Fruit fly (Drosophila melanogaster): ENCODE data around the gene CG42688.
A peak's percentile ranks its signal among the peaks of the same experiment; 100 is the strongest.

Gene CG42688

dm6 chr2L:19229059-19229458, 46.4 kb upstream of the CG42688 start (continued):
- TF ChIP-seq dmrt11E (tag; optimal IDR thresholded peaks at IDR 0.05) (peak; percentile 38), CG11247 (GFP tag; IDR thresholded peaks at IDR 0.05) (no peak), Lpt (GFP tag; optimal IDR thresholded peaks at IDR 0.05) (no peak), chif (GFP tag; optimal IDR thresholded peaks at IDR 0.05) (peak in 1 of 2 experiments; percentile 17), CG3281 (GFP tag; optimal IDR thresholded peaks at IDR 0.05) (no peak), CG12219 (GFP tag; optimal IDR thresholded peaks at IDR 0.05) (no peak), CG9727 (GFP tag; optimal IDR thresholded peaks at IDR 0.05) (peak; percentile 24), CG3407 (GFP tag; optimal IDR thresholded peaks at IDR 0.05) (no peak), gcm (GFP tag; optimal IDR thresholded peaks at IDR 0.05) (peak; percentile 15), E2f2 (GFP tag; IDR thresholded peaks at IDR 0.05) (no peak), dati (GFP tag; IDR thresholded peaks at IDR 0.05) (no peak), prd (optimal IDR thresholded peaks at IDR 0.05) (no peak), prd (GFP tag; IDR thresholded peaks at IDR 0.05) (peak; percentile 49; the same call in 2 of the 3 replicates), CG2712 (tag; optimal IDR thresholded peaks at IDR 0.05) (peak; percentile 24), Drgx (GFP tag; IDR thresholded peaks at IDR 0.05) (0 out of 2 replicates have a peak, but pooled peaks have one; percentile 11), CG11723 (GFP tag; optimal IDR thresholded peaks at IDR 0.05) (no peak), CG13624 (GFP tag; optimal IDR thresholded peaks at IDR 0.05) (no peak), ab (GFP tag; optimal IDR thresholded peaks at IDR 0.05) (no peak), CG15696 (tag; optimal IDR thresholded peaks at IDR 0.05) (peak; percentile 4), twi (tag; optimal IDR thresholded peaks at IDR 0.05) (no peak), mam (GFP tag; optimal IDR thresholded peaks at IDR 0.05) (no peak), Ets65A (GFP tag) (peak; percentile 84), zen2 (GFP tag; IDR thresholded peaks at IDR 0.05; ENCODE audit: partially characterized antibody) (no peak), run (tag; optimal IDR thresholded peaks at IDR 0.05) (no peak), Hand (GFP tag; optimal IDR thresholded peaks at IDR 0.05) (no peak), CG12942 (GFP tag; optimal IDR thresholded peaks at IDR 0.05) (no peak), CG12155 (GFP tag; optimal IDR thresholded peaks at IDR 0.05) (no peak), CG18262 (tag; optimal IDR thresholded peaks at IDR 0.05) (peak; percentile 24), Antp (GFP tag; optimal IDR thresholded peaks at IDR 0.05) (no peak), CG7556 (GFP tag; optimal IDR thresholded peaks at IDR 0.05) (peak; percentile 11), sqz (GFP tag; optimal IDR thresholded peaks at IDR 0.05) (no peak), CG43689 (GFP tag; IDR thresholded peaks at IDR 0.05) (no peak), CG13894 (tag; optimal IDR thresholded peaks at IDR 0.05) (no peak), CG12391 (tag; optimal IDR thresholded peaks at IDR 0.05) (peak; percentile 18), p53 (GFP tag; optimal IDR thresholded peaks at IDR 0.05) (no peak)

DNA sequence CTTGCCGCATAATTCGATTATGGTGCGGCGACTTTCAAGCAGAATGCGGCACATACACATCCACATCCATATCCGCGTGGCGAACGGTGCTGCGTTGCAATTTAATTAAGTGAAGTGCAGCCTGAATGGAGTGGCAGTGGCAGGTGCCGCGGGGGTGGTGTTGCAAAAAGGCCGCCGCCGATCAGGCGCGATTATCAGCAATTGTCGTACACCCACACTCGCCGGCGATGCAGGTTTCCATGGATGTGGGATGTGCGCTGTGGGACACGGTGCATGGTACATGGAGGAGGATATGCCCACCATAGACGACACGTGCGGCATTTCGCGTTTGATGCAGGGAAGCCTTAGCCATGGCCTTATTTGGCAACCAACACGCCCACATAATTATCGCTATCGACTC, 45.0 kb upstream of the CG42688 start:
- TF ChIP-seq cas (GFP tag; IDR thresholded peaks at IDR 0.05), result no peak
- no peak for TF ChIP-seq dati (GFP tag; IDR thresholded peaks at IDR 0.05)
- TF ChIP-seq dmrt11E (tag; optimal IDR thresholded peaks at IDR 0.05), result no peak
- TF ChIP-seq z (GFP tag; IDR thresholded peaks at IDR 0.05), result no peak
- peak; percentile 88 for TF ChIP-seq Ets65A (GFP tag)
- TF ChIP-seq CG12104 (GFP tag; optimal IDR thresholded peaks at IDR 0.05), result no peak
- TF ChIP-seq CG10543 (GFP tag; optimal IDR thresholded peaks at IDR 0.05), result no peak
- no peak for TF ChIP-seq CG17385 (GFP tag; optimal IDR thresholded peaks at IDR 0.05)
- TF ChIP-seq CG8478 (optimal IDR thresholded peaks at IDR 0.05), result peak; percentile 67
- no peak for TF ChIP-seq CG2678 (tag; optimal IDR thresholded peaks at IDR 0.05)
- TF ChIP-seq vfl (GFP tag; optimal IDR thresholded peaks at IDR 0.05), result no peak
- TF ChIP-seq Sox102F (GFP tag; optimal IDR thresholded peaks at IDR 0.05), result no peak
- TF ChIP-seq tio (GFP tag; optimal IDR thresholded peaks at IDR 0.05), result no peak
- TF ChIP-seq Hey (tag; optimal IDR thresholded peaks at IDR 0.05), result peak; percentile 81
- no peak for TF ChIP-seq Nf-YC (tag; optimal IDR thresholded peaks at IDR 0.05)
- no peak for TF ChIP-seq CG9817 (tag; optimal IDR thresholded peaks at IDR 0.05)
- TF ChIP-seq B-H2 (GFP tag; optimal IDR thresholded peaks at IDR 0.05), result no peak
- TF ChIP-seq sens (GFP tag), result peak; percentile 23
- no peak for TF ChIP-seq gce (GFP tag; IDR thresholded peaks at IDR 0.05)
- TF ChIP-seq bigmax (GFP tag; optimal IDR thresholded peaks at IDR 0.05), result no peak
- no peak for TF ChIP-seq Optix (GFP tag; IDR thresholded peaks at IDR 0.05)
- TF ChIP-seq CHES-1-like (GFP tag; optimal IDR thresholded peaks at IDR 0.05), result no peak

All from whole organism, embryonic.